Fruit fly (Drosophila melanogaster): ENCODE data around the gene Sry-alpha.

The Sry-alpha gene

dm6 chr3R:30039494-30039893, at the start of gene Sry-alpha, which contains the start of the genes janA and Sry-beta:
TSS of gene Sry-alpha (plus strand) at chr3R:30039719.
TSS of gene janA (minus strand) at chr3R:30039533.
TSS of gene Sry-beta (plus strand) at chr3R:30039719.
- TF ChIP-seq CG11617 (GFP tag; optimal IDR thresholded peaks at IDR 0.05) (peak; percentile 20), bab1 (GFP tag; optimal IDR thresholded peaks at IDR 0.05) (peak; percentile 65), CG1620 (GFP tag; optimal IDR thresholded peaks at IDR 0.05) (peak; percentile 45), CG7101 (tag; optimal IDR thresholded peaks at IDR 0.05) (peak; percentile 0), toe (GFP tag; optimal IDR thresholded peaks at IDR 0.05) (no peak), CG14711 (tag; optimal IDR thresholded peaks at IDR 0.05) (peak; percentile 19), Crg-1 (GFP tag; optimal IDR thresholded peaks at IDR 0.05) (peak; percentile 45), cnc (optimal IDR thresholded peaks at IDR 0.05) (no peak), Mnt (GFP tag; optimal IDR thresholded peaks at IDR 0.05) (peak; percentile 33)

dm6 chr3R:29990681-29991080, 48.8 kb upstream of the Sry-alpha start:
- no peak for TF ChIP-seq CG7045 (GFP tag; optimal IDR thresholded peaks at IDR 0.05)
- TF ChIP-seq cnc (optimal IDR thresholded peaks at IDR 0.05), result no peak

dm6 chr3R:29993134-29993533, 46.4 kb upstream of the Sry-alpha start, which contains the start of gene Acph-1:
TSS of gene Acph-1 (minus strand) at chr3R:29993411.
- TF ChIP-seq bab1 (GFP tag; optimal IDR thresholded peaks at IDR 0.05), result peak; percentile 6
- TF ChIP-seq Hr96 (GFP tag; optimal IDR thresholded peaks at IDR 0.05), result no peak

dm6 chr3R:29995035-29995434, 44.5 kb upstream of the Sry-alpha start, which contains the start of the genes CG7903 and Sas-6:
TSS of gene CG7903 (minus strand) at chr3R:29995231.
TSS of gene Sas-6 (plus strand) at chr3R:29995357.
- TF ChIP-seq CG11617 (GFP tag; optimal IDR thresholded peaks at IDR 0.05), result no peak
- TF ChIP-seq cnc (optimal IDR thresholded peaks at IDR 0.05), result no peak
- TF ChIP-seq ovo (GFP tag; optimal IDR thresholded peaks at IDR 0.05), result no peak
- TF ChIP-seq toe (GFP tag; optimal IDR thresholded peaks at IDR 0.05), result no peak
- TF ChIP-seq CG12768 (GFP tag; optimal IDR thresholded peaks at IDR 0.05), result no peak
- TF ChIP-seq tj (GFP tag; optimal IDR thresholded peaks at IDR 0.05), result no peak
- TF ChIP-seq CG7101 (tag; optimal IDR thresholded peaks at IDR 0.05), result no peak
- no peak for TF ChIP-seq CG7045 (GFP tag; optimal IDR thresholded peaks at IDR 0.05)
- TF ChIP-seq pad (GFP tag; optimal IDR thresholded peaks at IDR 0.05), result no peak
- TF ChIP-seq Clk (GFP tag; optimal IDR thresholded peaks at IDR 0.05), result no peak
- TF ChIP-seq Hr96 (GFP tag; optimal IDR thresholded peaks at IDR 0.05), result no peak
- TF ChIP-seq CG14711 (tag; optimal IDR thresholded peaks at IDR 0.05), result peak; percentile 1
- no peak for TF ChIP-seq cic (GFP tag; optimal IDR thresholded peaks at IDR 0.05)
- no peak for TF ChIP-seq kay (GFP tag; ENCODE audit: borderline replicate concordance)
- peak; percentile 9 for TF ChIP-seq CG1620 (GFP tag; optimal IDR thresholded peaks at IDR 0.05)
- no peak for TF ChIP-seq Crg-1 (GFP tag; optimal IDR thresholded peaks at IDR 0.05)

- TF ChIP-seq CG7101 (tag; optimal IDR thresholded peaks at IDR 0.05) (peak; percentile 18), CG7045 (GFP tag; optimal IDR thresholded peaks at IDR 0.05) (no peak), kay (GFP tag; ENCODE audit: borderline replicate concordance) (no peak), Mnt (GFP tag; optimal IDR thresholded peaks at IDR 0.05) (peak; percentile 42), toe (GFP tag; optimal IDR thresholded peaks at IDR 0.05) (no peak), cnc (optimal IDR thresholded peaks at IDR 0.05) (no peak), CG11617 (GFP tag; optimal IDR thresholded peaks at IDR 0.05) (no peak), Clk (GFP tag; optimal IDR thresholded peaks at IDR 0.05) (no peak), Hr96 (GFP tag; optimal IDR thresholded peaks at IDR 0.05) (no peak), CG12768 (GFP tag; optimal IDR thresholded peaks at IDR 0.05) (no peak), tj (GFP tag; optimal IDR thresholded peaks at IDR 0.05) (no peak), CG33017 (tag; optimal IDR thresholded peaks at IDR 0.05) (no peak), Crg-1 (GFP tag; optimal IDR thresholded peaks at IDR 0.05) (no peak), ovo (GFP tag; optimal IDR thresholded peaks at IDR 0.05) (no peak), cic (GFP tag; optimal IDR thresholded peaks at IDR 0.05) (no peak), CG5204 (GFP tag; optimal IDR thresholded peaks at IDR 0.05) (no peak), pad (GFP tag; optimal IDR thresholded peaks at IDR 0.05) (no peak), bab1 (GFP tag; optimal IDR thresholded peaks at IDR 0.05) (peak; percentile 55), CG14711 (tag; optimal IDR thresholded peaks at IDR 0.05) (peak; percentile 29), CG1620 (GFP tag; optimal IDR thresholded peaks at IDR 0.05) (peak; percentile 23)
Measured at dm6 chr3R:29997607-29998236, 41.8 kb upstream of the Sry-alpha start, which contains the start of the genes CG15525 and CG11504. TSS of gene CG15525 (minus strand) at chr3R:29997676. TSS of gene CG11504 (plus strand) at chr3R:29997900.

- TF ChIP-seq CG7101 (tag; optimal IDR thresholded peaks at IDR 0.05) (no peak), CG11617 (GFP tag; optimal IDR thresholded peaks at IDR 0.05) (no peak), CG33017 (tag; optimal IDR thresholded peaks at IDR 0.05) (no peak), CG12768 (GFP tag; optimal IDR thresholded peaks at IDR 0.05) (no peak), Hr96 (GFP tag; optimal IDR thresholded peaks at IDR 0.05) (no peak), bab1 (GFP tag; optimal IDR thresholded peaks at IDR 0.05) (no peak), CG14711 (tag; optimal IDR thresholded peaks at IDR 0.05) (no peak), toe (GFP tag; optimal IDR thresholded peaks at IDR 0.05) (no peak), CG1620 (GFP tag; optimal IDR thresholded peaks at IDR 0.05) (no peak), kay (GFP tag; ENCODE audit: borderline replicate concordance) (no peak), Mnt (GFP tag; optimal IDR thresholded peaks at IDR 0.05) (no peak), tj (GFP tag; optimal IDR thresholded peaks at IDR 0.05) (no peak), Crg-1 (GFP tag; optimal IDR thresholded peaks at IDR 0.05) (no peak), Clk (GFP tag; optimal IDR thresholded peaks at IDR 0.05) (no peak), cnc (optimal IDR thresholded peaks at IDR 0.05) (no peak), CG5204 (GFP tag; optimal IDR thresholded peaks at IDR 0.05) (no peak), CG7045 (GFP tag; optimal IDR thresholded peaks at IDR 0.05) (no peak), ovo (GFP tag; optimal IDR thresholded peaks at IDR 0.05) (no peak)
Measured at dm6 chr3R:29999495-29999894, 40.0 kb upstream of the Sry-alpha start, which contains the start of gene CG34298. TSS of gene CG34298 (plus strand) at chr3R:29999795.

Data from whole organism, adult.